Fruit fly (Drosophila melanogaster) whole organism, embryonic: ENCODE data around the gene GABPI.

ENCODE experiments used
- ATbp ChIP-seq: fragments of 200-800 bp; sonication (Bioruptor generic); optimal IDR thresholded peaks from 2 replicates; lab custom pipeline; 2017; ENCODE audit warnings: missing biosample characterization, mild to moderate bottlenecking, missing genetic modification characterization, missing genetic modification reagents
- Antp ChIP-seq: fragments of 200-800 bp; sonication (Bioruptor generic); optimal IDR thresholded peaks from 3 replicates; lab custom pipeline; 2016; ENCODE audit warnings: missing biosample characterization, missing genetic modification characterization
- BtbVII ChIP-seq: fragments of 200-800 bp; sonication (Bioruptor generic); optimal IDR thresholded peaks from 3 replicates; lab custom pipeline; 2017; ENCODE audit warnings: missing biosample characterization, mild to moderate bottlenecking, missing genetic modification characterization
- CG10565 ChIP-seq: fragments of 200-800 bp; sonication (Bioruptor generic); optimal IDR thresholded peaks from 3 replicates; lab custom pipeline; 2016; ENCODE audit warnings: missing biosample characterization, mild to moderate bottlenecking, missing genetic modification characterization
- CG10979 ChIP-seq: fragments of 200-800 bp; sonication (Bioruptor generic); optimal IDR thresholded peaks from 2 replicates; lab custom pipeline; 2018; ENCODE audit warnings: missing biosample characterization, mild to moderate bottlenecking, missing genetic modification characterization, moderate library complexity
- CG12155 ChIP-seq: fragments of 200-800 bp; sonication (Bioruptor generic); optimal IDR thresholded peaks from 3 replicates; lab custom pipeline; 2016; ENCODE audit warnings: missing biosample characterization, missing genetic modification characterization
- CG13296 ChIP-seq: fragments of 200-800 bp; sonication (Bioruptor generic); optimal IDR thresholded peaks from 3 replicates; lab custom pipeline; 2018; ENCODE audit warnings: missing biosample characterization, mild to moderate bottlenecking, missing genetic modification characterization
- CG14014 ChIP-seq: fragments of 200-800 bp; sonication (Bioruptor generic); IDR thresholded peaks from 2 replicates; pipeline ENCODE4 v1.3.6; 2022; ENCODE audit warnings: missing biosample characterization, missing genetic modification characterization
- CG15011 ChIP-seq: fragments of 200-800 bp; sonication (Bioruptor generic); optimal IDR thresholded peaks from 3 replicates; lab custom pipeline; 2018; ENCODE audit warnings: missing biosample characterization, mild to moderate bottlenecking, missing genetic modification characterization
- CG17568 ChIP-seq: fragments of 200-800 bp; sonication (Bioruptor generic); optimal IDR thresholded peaks from 2 replicates; lab custom pipeline; 2018; ENCODE audit warnings: missing biosample characterization, mild to moderate bottlenecking, missing genetic modification characterization, moderate library complexity
- CG18476 ChIP-seq: fragments of 200-800 bp; sonication (Bioruptor generic); optimal IDR thresholded peaks from 2 replicates; lab custom pipeline; 2016; ENCODE audit warnings: missing biosample characterization, mild to moderate bottlenecking, missing genetic modification characterization
- CG2678 ChIP-seq: fragments of 200-800 bp; sonication (Bioruptor generic); optimal IDR thresholded peaks from 3 replicates; lab custom pipeline; 2019; ENCODE audit warnings: missing biosample characterization, mild to moderate bottlenecking, missing genetic modification characterization, moderate library complexity
- CG32767 ChIP-seq: fragments of 200-800 bp; sonication (Bioruptor generic); IDR thresholded peaks from 2 replicates; pipeline ENCODE4 v1.3.6; 2022; ENCODE audit warnings: missing biosample characterization, missing genetic modification characterization
- CG33557 ChIP-seq: fragments of 200-800 bp; sonication (Bioruptor generic); optimal IDR thresholded peaks from 2 replicates; lab custom pipeline; 2019; ENCODE audit warnings: missing biosample characterization, mild to moderate bottlenecking, missing genetic modification characterization, moderate library complexity
- CG3838 ChIP-seq: fragments of 200-800 bp; sonication (Bioruptor generic); optimal IDR thresholded peaks from 3 replicates; lab custom pipeline; 2016; ENCODE audit warnings: missing biosample characterization, missing genetic modification characterization
- CG4404 ChIP-seq: fragments of 200-800 bp; sonication (Bioruptor generic); IDR thresholded peaks from 2 replicates; pipeline ENCODE4 v1.3.6; 2022; ENCODE audit warnings: missing biosample characterization, missing genetic modification characterization
- CG4707 ChIP-seq: fragments of 200-800 bp; sonication (Bioruptor generic); optimal IDR thresholded peaks from 2 replicates; lab custom pipeline; 2018; ENCODE audit warnings: missing biosample characterization, mild to moderate bottlenecking, missing genetic modification characterization, moderate library complexity
- CkIIα-i1 ChIP-seq: fragments of 200-800 bp; sonication (Bioruptor generic); IDR thresholded peaks from 2 replicates; pipeline ENCODE4 v1.3.6; 2022; ENCODE audit warnings: missing biosample characterization, missing genetic modification characterization
- Dip2 ChIP-seq: fragments of 200-800 bp; sonication (Bioruptor generic); IDR thresholded peaks from 2 replicates; pipeline ENCODE4 v1.3.6; 2022; ENCODE audit warnings: missing biosample characterization, missing genetic modification characterization
- Ets65A ChIP-seq: fragments of 200-800 bp; sonication (Bioruptor generic); peaks from one replicate; lab custom pipeline; 2016; ENCODE audit warnings: missing biosample characterization, missing genetic modification characterization
- Hr3 ChIP-seq: fragments of 200-800 bp; sonication (Bioruptor generic); optimal IDR thresholded peaks from 3 replicates; lab custom pipeline; 2016; ENCODE audit warnings: missing biosample characterization, missing genetic modification characterization
- MBD-R2 ChIP-seq: fragments of 200-800 bp; sonication (Bioruptor generic); IDR thresholded peaks from 2 replicates; pipeline ENCODE4 v1.3.6; 2022; ENCODE audit warnings: missing biosample characterization, missing genetic modification characterization
- Usf ChIP-seq: fragments of 200-800 bp; sonication (Bioruptor generic); optimal IDR thresholded peaks from 2 replicates; lab custom pipeline; 2017; ENCODE audit warnings: missing genotype, missing biosample characterization, missing genetic modification characterization
- ap ChIP-seq: fragments of 200-800 bp; sonication (Bioruptor generic); IDR thresholded peaks from 2 replicates; pipeline ENCODE4 v1.3.6; 2022; ENCODE audit warnings: missing biosample characterization, missing genetic modification characterization
- br ChIP-seq: fragments of >200 bp; optimal IDR thresholded peaks from 2 replicates; lab custom pipeline; 2017
- caup ChIP-seq: fragments of 200-800 bp; sonication (Bioruptor generic); optimal IDR thresholded peaks from 3 replicates; lab custom pipeline; 2017; ENCODE audit warnings: missing biosample characterization, mild to moderate bottlenecking, missing genetic modification characterization, moderate library complexity; ENCODE audit not compliant: severe bottlenecking
- danr ChIP-seq: fragments of 200-800 bp; sonication (Bioruptor generic); IDR thresholded peaks from 2 replicates; pipeline ENCODE4 v1.3.6; 2022; ENCODE audit warnings: missing biosample characterization, missing genetic modification characterization
- esg ChIP-seq: fragments of 200-800 bp; sonication (Bioruptor generic); conservative IDR thresholded peaks from 2 replicates; pipeline ENCODE4 v1.3.6; 2022; ENCODE audit warnings: missing biosample characterization, missing genetic modification characterization
- exex ChIP-seq: fragments of 200-800 bp; sonication (Bioruptor generic); optimal IDR thresholded peaks from 4 replicates; lab custom pipeline; 2018; ENCODE audit warnings: missing biosample characterization, mild to moderate bottlenecking, missing genetic modification characterization, moderate library complexity
- gem ChIP-seq: fragments of 200-800 bp; sonication (Bioruptor generic); optimal IDR thresholded peaks from 2 replicates; lab custom pipeline; 2019; ENCODE audit warnings: missing biosample characterization, mild to moderate bottlenecking, missing genetic modification characterization, moderate library complexity
- gro ChIP-seq: fragments of 200-800 bp; sonication (Bioruptor generic); optimal IDR thresholded peaks from 2 replicates; lab custom pipeline; 2016; ENCODE audit warnings: missing biosample characterization, missing genetic modification characterization
- gsb ChIP-seq: fragments of 200-800 bp; sonication (Bioruptor generic); IDR thresholded peaks from 2 replicates; pipeline ENCODE4 v1.3.6; 2022; ENCODE audit warnings: missing biosample characterization, missing genetic modification characterization
- hb ChIP-seq: fragments of 200-800 bp; sonication (Bioruptor generic); IDR thresholded peaks from 3 replicates; pipeline ENCODE4 v1.3.6; 2022; ENCODE audit warnings: missing biosample characterization, missing genetic modification characterization; ENCODE audit not compliant: partially characterized antibody
- insv ChIP-seq, 2 experiments: fragments of 200-800 bp; sonication (Bioruptor generic); optimal IDR thresholded peaks; 3 replicates each; lab custom pipeline; 2016 to 2018; ENCODE audit warnings: missing biosample characterization in 2 of 2, missing genetic modification characterization in 2 of 2
- mam ChIP-seq: fragments of 200-800 bp; sonication (Bioruptor generic); optimal IDR thresholded peaks from 3 replicates; lab custom pipeline; 2016; ENCODE audit warnings: missing biosample characterization, missing genetic modification characterization
- nau ChIP-seq: fragments of 200-800 bp; sonication (Bioruptor generic); optimal IDR thresholded peaks from 3 replicates; lab custom pipeline; 2017; ENCODE audit warnings: missing biosample characterization, mild to moderate bottlenecking, missing genetic modification characterization, missing genetic modification reagents
- pfk ChIP-seq: fragments of 200-800 bp; sonication (Bioruptor generic); optimal IDR thresholded peaks from 2 replicates; lab custom pipeline; 2018; ENCODE audit warnings: missing biosample characterization, mild to moderate bottlenecking, missing genetic modification characterization, moderate library complexity
- prd ChIP-seq, 3 experiments: fragments of >200 bp in 2 of 3; fragments of 200-800 bp in 1 of 3; sonication (Bioruptor generic) in 1 of 3; optimal IDR thresholded peaks in 2 of 3; IDR thresholded peaks in 1 of 3; 2 replicates in 2 of 3; 3 replicates in 1 of 3; pipeline versions ENCODE4 v1.3.6 to Lab custom; 2017 to 2022; ENCODE audit warnings: missing biosample characterization in 1 of 3, missing genetic modification characterization in 1 of 3
- pum ChIP-seq: fragments of 200-800 bp; sonication (Bioruptor generic); optimal IDR thresholded peaks from 2 replicates; lab custom pipeline; 2016; ENCODE audit warnings: missing biosample characterization, missing genetic modification characterization
- sima ChIP-seq: fragments of 200-800 bp; sonication (Bioruptor generic); optimal IDR thresholded peaks from 2 replicates; lab custom pipeline; 2016; ENCODE audit warnings: missing biosample characterization, missing genetic modification characterization
- sna ChIP-seq: fragments of 200-800 bp; sonication (Bioruptor generic); IDR thresholded peaks from 2 replicates; pipeline ENCODE4 v1.3.6; 2022; ENCODE audit warnings: missing biosample characterization, missing genetic modification characterization; ENCODE audit not compliant: partially characterized antibody
- tin ChIP-seq: fragments of 200-800 bp; sonication (Bioruptor generic); optimal IDR thresholded peaks from 3 replicates; lab custom pipeline; 2016; ENCODE audit warnings: missing biosample characterization, missing genetic modification characterization
- tio ChIP-seq: fragments of 200-800 bp; sonication (Bioruptor generic); optimal IDR thresholded peaks from 2 replicates; lab custom pipeline; 2017; ENCODE audit warnings: missing biosample characterization, missing genetic modification characterization, inconsistent platforms
- trh ChIP-seq: fragments of 200-800 bp; sonication (Bioruptor generic); optimal IDR thresholded peaks from 2 replicates; lab custom pipeline; 2016; ENCODE audit warnings: missing biosample characterization, missing genetic modification characterization
- twi ChIP-seq: fragments of 200-800 bp; optimal IDR thresholded peaks from 2 replicates; lab custom pipeline; 2019; ENCODE audit warnings: missing biosample characterization, mild to moderate bottlenecking, missing genetic modification characterization, moderate library complexity
- vvl ChIP-seq: fragments of 200-800 bp; sonication (Bioruptor generic); IDR thresholded peaks from 2 replicates; pipeline ENCODE4 v1.3.6; 2022; ENCODE audit warnings: missing biosample characterization, missing genetic modification characterization
- zfh1 ChIP-seq: fragments of 200-800 bp; sonication (Bioruptor generic); IDR thresholded peaks from 3 replicates; pipeline ENCODE4 v1.3.6; 2022; ENCODE audit warnings: missing biosample characterization, missing genetic modification characterization

The GABPI gene

DNA sequence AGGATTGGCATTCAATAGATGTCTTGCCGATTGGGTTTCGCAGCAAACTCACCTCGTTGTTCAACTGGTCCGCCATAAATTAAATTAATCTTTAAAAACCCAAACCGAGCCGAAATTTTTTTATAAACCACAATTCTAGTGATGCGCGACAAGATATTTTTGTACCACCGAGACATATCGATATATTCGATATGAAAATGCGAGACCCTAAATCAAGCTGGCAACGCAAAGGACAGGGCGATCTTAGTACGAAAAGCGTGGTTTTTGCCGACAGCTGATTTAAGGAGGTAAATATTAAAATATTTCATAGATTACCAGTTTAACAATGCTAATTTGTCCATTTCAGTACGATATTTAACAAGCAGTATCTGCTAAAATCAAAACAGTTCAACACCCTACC is 1.3 kb upstream of the GABPI start, which contains the start of the genes Sf3b2 and CG17219 (continued):
- TF ChIP-seq vvl (GFP tag; lab: Robert Waterston, UW) (peak; percentile 52), pfk (GFP tag; lab: Kevin White, UChicago) (peak; percentile 22), BtbVII (no peak), CG3838 (GFP tag; lab: Kevin White, UChicago) (no peak), pum (GFP tag; lab: Kevin White, UChicago) (no peak), Ets65A (GFP tag; lab: Kevin White, UChicago) (peak; percentile 86), CG2678 (no peak), prd (optimal IDR thresholded peaks at IDR 0.05; lab: Kevin White, UChicago) (no peak), prd (GFP tag; IDR thresholded peaks at IDR 0.05; lab: Robert Waterston, UW) (no peak), mam (GFP tag; lab: Kevin White, UChicago) (peak; percentile 39), ATbp (GFP tag; lab: Kevin White, UChicago) (no peak), twi (tag; lab: Kevin White, UChicago) (no peak), trh (GFP tag; lab: Kevin White, UChicago) (no peak), CG4707 (GFP tag; lab: Kevin White, UChicago) (no peak), CG18476 (GFP tag; lab: Kevin White, UChicago) (no peak), zfh1 (GFP tag; lab: Robert Waterston, UW) (no peak), sna (GFP tag; lab: Robert Waterston, UW) (no peak), Dip2 (GFP tag; lab: Robert Waterston, UW) (no peak), Antp (no peak), danr (GFP tag; lab: Robert Waterston, UW) (no peak), CG4404 (no peak), hb (GFP tag; lab: Robert Waterston, UW) (no peak), CG15011 (GFP tag; lab: Kevin White, UChicago) (no peak), CG12155 (peak; percentile 18), MBD-R2 (GFP tag; lab: Robert Waterston, UW) (peak; percentile 90), Usf (no peak), insv (GFP tag; optimal IDR thresholded peaks at IDR 0.05; lab: Kevin White, UChicago) (no peak), ap (GFP tag; lab: Robert Waterston, UW) (no peak), esg (no peak), CG32767 (GFP tag; lab: Robert Waterston, UW) (no peak), caup (GFP tag; lab: Kevin White, UChicago) (no peak), Hr3 (GFP tag; lab: Kevin White, UChicago) (no peak), CG10565 (GFP tag; lab: Kevin White, UChicago) (no peak), CG17568 (no peak), tin (GFP tag; lab: Kevin White, UChicago) (peak; percentile 3), gsb (GFP tag; lab: Robert Waterston, UW) (no peak), gem (tag; lab: Kevin White, UChicago) (no peak), CG14014 (GFP tag; lab: Robert Waterston, UW) (no peak), CG13296 (GFP tag; lab: Kevin White, UChicago) (no peak), exex (tag; lab: Kevin White, UChicago) (no peak), CG33557 (no peak), br (lab: Kevin White, UChicago) (no peak), CG10979 (tag; lab: Kevin White, UChicago) (no peak), gro (peak; percentile 24), nau (no peak), sima (GFP tag; lab: Kevin White, UChicago) (no peak), CkIIα-i1 (GFP tag; lab: Robert Waterston, UW) (no peak), tio (GFP tag; lab: Kevin White, UChicago) (no peak)
